1 fruit fly cellular context compared by ENCODE assay signal in genomic region chr3R:14035924-14036448, dm6.
TF ChIP-seq lines count a peak whose summit lies in the region.

CG9922 (minus strand) TSS chr3R:14036398.

TF ChIP-seq in whole organism, embryonic, 481 proteins besides CTCF, POLR2A, EP300 and RAD21 (continued from another document and continues in another):
- TF ChIP-seq D (optimal IDR thresholded peaks at IDR 0.05; lab: Kevin White, UChicago) (no peak), D (GFP tag; optimal IDR thresholded peaks at IDR 0.05; lab: Kevin White, UChicago) (peak; percentile 10), Dip2 (GFP tag; IDR thresholded peaks at IDR 0.05; lab: Robert Waterston, UW) (no peak), phol (tag; optimal IDR thresholded peaks at IDR 0.05; lab: Kevin White, UChicago) (peak; percentile 62), slbo (GFP tag; IDR thresholded peaks at IDR 0.05; lab: Robert Waterston, UW) (peak; percentile 52; the same call in 1 of the 2 replicates), ind (GFP tag; optimal IDR thresholded peaks at IDR 0.05; lab: Kevin White, UChicago) (peak; percentile 38), CG1529 (GFP tag; optimal IDR thresholded peaks at IDR 0.05; lab: Kevin White, UChicago) (no peak), dm (GFP tag; optimal IDR thresholded peaks at IDR 0.05; lab: Kevin White, UChicago) (peak; percentile 90), CG4854 (GFP tag; optimal IDR thresholded peaks at IDR 0.05; lab: Kevin White, UChicago) (peak; percentile 59), lmd (GFP tag; IDR thresholded peaks at IDR 0.05; lab: Robert Waterston, UW) (no peak), unpg (GFP tag; optimal IDR thresholded peaks at IDR 0.05; lab: Kevin White, UChicago) (peak; percentile 28), Pdp1 (GFP tag; optimal IDR thresholded peaks at IDR 0.05; lab: Kevin White, UChicago) (peak; percentile 44 to 51), Mrtf (GFP tag; IDR thresholded peaks at IDR 0.05; lab: Robert Waterston, UW) (no peak), CG1647 (GFP tag; optimal IDR thresholded peaks at IDR 0.05; lab: Kevin White, UChicago) (no peak), row (GFP tag; IDR thresholded peaks at IDR 0.05; lab: Robert Waterston, UW) (peak; percentile 75; the same call in 2 of the 3 replicates), dati (GFP tag; IDR thresholded peaks at IDR 0.05; lab: Robert Waterston, UW) (no peak), sug (tag; optimal IDR thresholded peaks at IDR 0.05; lab: Kevin White, UChicago) (peak; percentile 65), NC2β (GFP tag; optimal IDR thresholded peaks at IDR 0.05; lab: Kevin White, UChicago) (peak; percentile 61), sr (GFP tag; IDR thresholded peaks at IDR 0.05; lab: Robert Waterston, UW) (no peak), Eip74EF (GFP tag; optimal IDR thresholded peaks at IDR 0.05; lab: Kevin White, UChicago) (no peak), CG10654 (GFP tag; optimal IDR thresholded peaks at IDR 0.05; lab: Kevin White, UChicago) (peak; percentile 31), CG11723 (GFP tag; optimal IDR thresholded peaks at IDR 0.05; lab: Kevin White, UChicago) (no peak), bigmax (GFP tag; optimal IDR thresholded peaks at IDR 0.05; lab: Kevin White, UChicago) (no peak), cad (GFP tag; optimal IDR thresholded peaks at IDR 0.05; lab: Kevin White, UChicago) (no peak), CG7839 (tag; optimal IDR thresholded peaks at IDR 0.05; lab: Kevin White, UChicago) (no peak), Hr39 (optimal IDR thresholded peaks at IDR 0.05; lab: Kevin White, UChicago) (no peak), MBD-R2 (GFP tag; IDR thresholded peaks at IDR 0.05; lab: Robert Waterston, UW) (no peak; the same call in 1 of the 2 replicates), scrt (GFP tag; optimal IDR thresholded peaks at IDR 0.05; lab: Kevin White, UChicago) (peak; percentile 45), Trl (optimal IDR thresholded peaks at IDR 0.05; lab: Kevin White, UChicago) (no peak), Trl (GFP tag; optimal IDR thresholded peaks at IDR 0.05; lab: Kevin White, UChicago) (peak; percentile 75), E2f2 (GFP tag; IDR thresholded peaks at IDR 0.05; lab: Robert Waterston, UW) (peak; percentile 99), Kr (GFP tag; optimal IDR thresholded peaks at IDR 0.05; lab: Kevin White, UChicago) (no peak), Elba2 (GFP tag; optimal IDR thresholded peaks at IDR 0.05; lab: Kevin White, UChicago) (no peak), Lim3 (GFP tag; IDR thresholded peaks at IDR 0.05; lab: Robert Waterston, UW) (no peak), ap (GFP tag; IDR thresholded peaks at IDR 0.05; lab: Robert Waterston, UW) (no peak), Bteb2 (GFP tag; optimal IDR thresholded peaks at IDR 0.05; lab: Kevin White, UChicago) (peak; percentile 55), chinmo (GFP tag; IDR thresholded peaks at IDR 0.05; lab: Robert Waterston, UW; ENCODE audit: partially characterized antibody) (no peak), CG3281 (GFP tag; optimal IDR thresholded peaks at IDR 0.05; lab: Kevin White, UChicago) (peak; percentile 54), CG10274 (GFP tag; optimal IDR thresholded peaks at IDR 0.05; lab: Kevin White, UChicago) (no peak), pnt (GFP tag; optimal IDR thresholded peaks at IDR 0.05; lab: Kevin White, UChicago) (peak; percentile 18), CG8944 (GFP tag; optimal IDR thresholded peaks at IDR 0.05; lab: Kevin White, UChicago) (peak; percentile 60), CG8388 (GFP tag; optimal IDR thresholded peaks at IDR 0.05; lab: Kevin White, UChicago) (peak; percentile 11), CG8478 (optimal IDR thresholded peaks at IDR 0.05; lab: Kevin White, UChicago) (no peak), CkIIα-i1 (GFP tag; IDR thresholded peaks at IDR 0.05; lab: Robert Waterston, UW) (no peak), wdn (GFP tag; IDR thresholded peaks at IDR 0.05; lab: Robert Waterston, UW) (no peak), pzg (GFP tag; optimal IDR thresholded peaks at IDR 0.05; lab: Kevin White, UChicago) (peak; percentile 90), CG17912 (GFP tag; optimal IDR thresholded peaks at IDR 0.05; lab: Kevin White, UChicago) (no peak), grau (tag; optimal IDR thresholded peaks at IDR 0.05; lab: Kevin White, UChicago) (peak; percentile 54), ERR (GFP tag; optimal IDR thresholded peaks at IDR 0.05; lab: Kevin White, UChicago) (no peak), sna (GFP tag; IDR thresholded peaks at IDR 0.05; lab: Robert Waterston, UW; ENCODE audit: partially characterized antibody) (0 out of 2 replicates have a peak, but pooled peaks have one; percentile 57), CG11247 (GFP tag; IDR thresholded peaks at IDR 0.05; lab: Robert Waterston, UW) (no peak), hb (GFP tag; IDR thresholded peaks at IDR 0.05; lab: Robert Waterston, UW; ENCODE audit: partially characterized antibody) (no peak), B-H1 (GFP tag; IDR thresholded peaks at IDR 0.05; lab: Robert Waterston, UW) (no peak), CG5180 (GFP tag; optimal IDR thresholded peaks at IDR 0.05; lab: Kevin White, UChicago) (no peak), CG2129 (GFP tag; IDR thresholded peaks at IDR 0.05; lab: Robert Waterston, UW; ENCODE audit: partially characterized antibody) (0 out of 2 replicates have a peak, but pooled peaks have one; percentile 24), CG12155 (GFP tag; optimal IDR thresholded peaks at IDR 0.05; lab: Kevin White, UChicago) (peak; percentile 39), Dfd (GFP tag; optimal IDR thresholded peaks at IDR 0.05; lab: Kevin White, UChicago) (no peak), Asciz (GFP tag; optimal IDR thresholded peaks at IDR 0.05; lab: Kevin White, UChicago) (peak; percentile 6), amos (GFP tag; IDR thresholded peaks at IDR 0.05; lab: Robert Waterston, UW; ENCODE audit: partially characterized antibody) (peak; percentile 56; the same call in 1 of the 2 replicates), maf-S (GFP tag; optimal IDR thresholded peaks at IDR 0.05; lab: Kevin White, UChicago) (peak; percentile 54), Ets65A (GFP tag; lab: Kevin White, UChicago) (peak; percentile 91), stc (GFP tag; IDR thresholded peaks at IDR 0.05; lab: Robert Waterston, UW) (peak; percentile 27; the same call in 1 of the 2 replicates), danr (GFP tag; IDR thresholded peaks at IDR 0.05; lab: Robert Waterston, UW) (no peak), ro (GFP tag; IDR thresholded peaks at IDR 0.05; lab: Robert Waterston, UW) (no peak), crp (GFP tag; optimal IDR thresholded peaks at IDR 0.05; lab: Kevin White, UChicago) (no peak), CG1603 (tag; optimal IDR thresholded peaks at IDR 0.05; lab: Kevin White, UChicago) (peak; percentile 61), gro (GFP tag; optimal IDR thresholded peaks at IDR 0.05; lab: Kevin White, UChicago) (peak; percentile 85), caup (GFP tag; optimal IDR thresholded peaks at IDR 0.05; lab: Kevin White, UChicago; ENCODE audit: severe bottlenecking) (peak; percentile 15), CG42726 (GFP tag; IDR thresholded peaks at IDR 0.05; lab: Robert Waterston, UW; ENCODE audit: partially characterized antibody) (0 out of 2 replicates have a peak, but pooled peaks have one; percentile 9), CG13624 (GFP tag; optimal IDR thresholded peaks at IDR 0.05; lab: Kevin White, UChicago) (peak; percentile 62), CG16863 (GFP tag; optimal IDR thresholded peaks at IDR 0.05; lab: Kevin White, UChicago) (peak; percentile 29), knrl (GFP tag; IDR thresholded peaks at IDR 0.05; lab: Robert Waterston, UW; ENCODE audit: partially characterized antibody) (peak; percentile 46; the same call in 1 of the 3 replicates), PHDP (tag; optimal IDR thresholded peaks at IDR 0.05; lab: Kevin White, UChicago) (peak; percentile 55), Mes4 (GFP tag; optimal IDR thresholded peaks at IDR 0.05; lab: Kevin White, UChicago) (peak; percentile 42), Doc3 (GFP tag; IDR thresholded peaks at IDR 0.05; lab: Robert Waterston, UW; ENCODE audit: partially characterized antibody) (peak; percentile 62; the same call in 2 of the 3 replicates), CG31388 (GFP tag; optimal IDR thresholded peaks at IDR 0.05; lab: Kevin White, UChicago) (no peak), C15 (GFP tag; IDR thresholded peaks at IDR 0.05; lab: Robert Waterston, UW) (no peak), CG30020 (tag; optimal IDR thresholded peaks at IDR 0.05; lab: Kevin White, UChicago) (peak; percentile 61), repo (GFP tag; optimal IDR thresholded peaks at IDR 0.05; lab: Kevin White, UChicago) (peak; percentile 63), dpn (GFP tag; optimal IDR thresholded peaks at IDR 0.05; lab: Kevin White, UChicago) (peak; percentile 43 to 58), crc (GFP tag; optimal IDR thresholded peaks at IDR 0.05; lab: Kevin White, UChicago) (no peak), CG17612 (GFP tag; IDR thresholded peaks at IDR 0.05; lab: Robert Waterston, UW) (no peak), wek (GFP tag; optimal IDR thresholded peaks at IDR 0.05; lab: Kevin White, UChicago) (no peak), CG15073 (GFP tag; optimal IDR thresholded peaks at IDR 0.05; lab: Kevin White, UChicago) (no peak), CG2678 (tag; optimal IDR thresholded peaks at IDR 0.05; lab: Kevin White, UChicago) (peak; percentile 51), chn (GFP tag; optimal IDR thresholded peaks at IDR 0.05; lab: Kevin White, UChicago) (peak; percentile 61), Fer3 (tag; optimal IDR thresholded peaks at IDR 0.05; lab: Kevin White, UChicago) (no peak), CG13287 (GFP tag; IDR thresholded peaks at IDR 0.05; lab: Robert Waterston, UW; ENCODE audit: partially characterized antibody) (peak; percentile 74), fd3F (GFP tag; optimal IDR thresholded peaks at IDR 0.05; lab: Kevin White, UChicago) (no peak), slp2 (GFP tag; optimal IDR thresholded peaks at IDR 0.05; lab: Kevin White, UChicago) (no peak), CG14441 (GFP tag; IDR thresholded peaks at IDR 0.05; lab: Robert Waterston, UW) (0 out of 2 replicates have a peak, but pooled peaks have one; percentile 22), CG13775 (GFP tag; optimal IDR thresholded peaks at IDR 0.05; lab: Kevin White, UChicago) (peak; percentile 46), CG8765 (GFP tag; IDR thresholded peaks at IDR 0.05; lab: Robert Waterston, UW) (no peak), Doc2 (GFP tag; IDR thresholded peaks at IDR 0.05; lab: Robert Waterston, UW) (no peak), kah (GFP tag; optimal IDR thresholded peaks at IDR 0.05; lab: Kevin White, UChicago) (no peak), fd64A (GFP tag; optimal IDR thresholded peaks at IDR 0.05; lab: Kevin White, UChicago) (no peak), ttk (GFP tag; IDR thresholded peaks at IDR 0.05; lab: Robert Waterston, UW) (no peak), CG5245 (GFP tag; optimal IDR thresholded peaks at IDR 0.05; lab: Kevin White, UChicago) (peak; percentile 18), sens-2 (GFP tag; IDR thresholded peaks at IDR 0.05; lab: Robert Waterston, UW) (no peak), CG18619 (GFP tag; optimal IDR thresholded peaks at IDR 0.05; lab: Kevin White, UChicago) (no peak), mirr (GFP tag; optimal IDR thresholded peaks at IDR 0.05; lab: Kevin White, UChicago) (no peak), CG13296 (GFP tag; optimal IDR thresholded peaks at IDR 0.05; lab: Kevin White, UChicago) (peak; percentile 40), wor (GFP tag; IDR thresholded peaks at IDR 0.05; lab: Robert Waterston, UW) (no peak), CG6854 (GFP tag; optimal IDR thresholded peaks at IDR 0.05; lab: Kevin White, UChicago) (peak; percentile 5), CG2202 (tag; optimal IDR thresholded peaks at IDR 0.05; lab: Kevin White, UChicago) (peak; percentile 9), CG10321 (GFP tag; IDR thresholded peaks at IDR 0.05; lab: Robert Waterston, UW) (no peak), br (optimal IDR thresholded peaks at IDR 0.05; lab: Kevin White, UChicago) (no peak), vnd (GFP tag; IDR thresholded peaks at IDR 0.05; lab: Robert Waterston, UW; ENCODE audit: partially characterized antibody) (no peak), ara (GFP tag; IDR thresholded peaks at IDR 0.05; lab: Robert Waterston, UW) (peak; percentile 11; the same call in 1 of the 2 replicates), CG6689 (GFP tag; IDR thresholded peaks at IDR 0.05; lab: Robert Waterston, UW) (peak; percentile 34; the same call in 1 of the 2 replicates), HHEX (GFP tag; optimal IDR thresholded peaks at IDR 0.05; lab: Kevin White, UChicago) (no peak), Dek (tag; optimal IDR thresholded peaks at IDR 0.05; lab: Kevin White, UChicago) (no peak), CG18599 (GFP tag; optimal IDR thresholded peaks at IDR 0.05; lab: Kevin White, UChicago) (peak; percentile 56), pb (GFP tag; optimal IDR thresholded peaks at IDR 0.05; lab: Kevin White, UChicago) (no peak), ems (GFP tag; optimal IDR thresholded peaks at IDR 0.05; lab: Kevin White, UChicago) (peak; percentile 60), E2f1 (GFP tag; IDR thresholded peaks at IDR 0.05; lab: Robert Waterston, UW) (no peak), CG14050 (GFP tag; IDR thresholded peaks at IDR 0.05; lab: Robert Waterston, UW) (0 out of 3 replicates have a peak, but pooled peaks have one; percentile 20), CG4404 (GFP tag; IDR thresholded peaks at IDR 0.05; lab: Robert Waterston, UW) (no peak), slou (GFP tag; optimal IDR thresholded peaks at IDR 0.05; lab: Kevin White, UChicago) (no peak), CG14965 (GFP tag; optimal IDR thresholded peaks at IDR 0.05; lab: Kevin White, UChicago; ENCODE audit: borderline replicate concordance) (no peak), Hey (tag; optimal IDR thresholded peaks at IDR 0.05; lab: Kevin White, UChicago) (no peak), ssp (GFP tag; IDR thresholded peaks at IDR 0.05; lab: Robert Waterston, UW) (no peak), CG32767 (GFP tag; IDR thresholded peaks at IDR 0.05; lab: Robert Waterston, UW) (no peak), Max (GFP tag; optimal IDR thresholded peaks at IDR 0.05; lab: Kevin White, UChicago) (peak; percentile 85), jigr1 (GFP tag; IDR thresholded peaks at IDR 0.05; lab: Robert Waterston, UW) (no peak), CG2875 (GFP tag; optimal IDR thresholded peaks at IDR 0.05; lab: Kevin White, UChicago) (no peak), CG13123 (GFP tag; optimal IDR thresholded peaks at IDR 0.05; lab: Kevin White, UChicago) (peak; percentile 31), fd96Cb (tag; optimal IDR thresholded peaks at IDR 0.05; lab: Kevin White, UChicago) (no peak), CG30431 (GFP tag; optimal IDR thresholded peaks at IDR 0.05; lab: Kevin White, UChicago) (no peak), sob (GFP tag; IDR thresholded peaks at IDR 0.05; lab: Robert Waterston, UW) (0 out of 2 replicates have a peak, but pooled peaks have one; percentile 31), NfI (GFP tag; optimal IDR thresholded peaks at IDR 0.05; lab: Kevin White, UChicago) (peak; percentile 36), CG10147 (GFP tag; optimal IDR thresholded peaks at IDR 0.05; lab: Kevin White, UChicago) (peak; percentile 43)
